Fruit fly (Drosophila melanogaster) whole organism, embryonic: Measurements from ENCODE around the gene CG8135.

Experiments
- Ada2b ChIP-seq: fragments of 200-800 bp; sonication (Bioruptor generic); IDR thresholded peaks from 2 replicates; pipeline ENCODE4 v1.3.6; 2022; ENCODE audit warnings: missing biosample characterization, missing genetic modification characterization
- Adf1 ChIP-seq: fragments of 200-800 bp; sonication (Bioruptor generic); IDR thresholded peaks from 2 replicates; pipeline ENCODE4 v1.3.6; 2022; ENCODE audit warnings: missing biosample characterization, missing genetic modification characterization
- BEAF-32 ChIP-seq: fragments of 200-800 bp; sonication (Bioruptor generic); optimal IDR thresholded peaks from 3 replicates; lab custom pipeline; 2017; ENCODE audit warnings: missing biosample characterization, missing genetic modification characterization, mild to moderate bottlenecking, moderate library complexity, missing genetic modification reagents
- Bgb ChIP-seq: fragments of 200-800 bp; sonication (Bioruptor generic); IDR thresholded peaks from 2 replicates; pipeline ENCODE4 v1.3.6; 2022; ENCODE audit warnings: missing biosample characterization, missing genetic modification characterization; ENCODE audit not compliant: partially characterized antibody
- CG10654 ChIP-seq: fragments of 200-800 bp; sonication (Bioruptor generic); optimal IDR thresholded peaks from 2 replicates; lab custom pipeline; 2016; ENCODE audit warnings: missing biosample characterization, missing genetic modification characterization
- CG11398 ChIP-seq: fragments of 200-800 bp; sonication (Bioruptor generic); optimal IDR thresholded peaks from 2 replicates; lab custom pipeline; 2016; ENCODE audit warnings: missing biosample characterization, missing genetic modification characterization
- CG11696 ChIP-seq: fragments of 200-800 bp; sonication (Bioruptor generic); IDR thresholded peaks from 2 replicates; pipeline ENCODE4 v1.3.6; 2022; ENCODE audit warnings: missing biosample characterization, missing genetic modification characterization
- CG14965 ChIP-seq: fragments of 200-800 bp; sonication (Bioruptor generic); optimal IDR thresholded peaks from 2 replicates; lab custom pipeline; 2016; ENCODE audit warnings: missing biosample characterization, missing genetic modification characterization, borderline replicate concordance
- CG1792 ChIP-seq: fragments of 200-800 bp; sonication (Bioruptor generic); optimal IDR thresholded peaks from 2 replicates; lab custom pipeline; 2016; ENCODE audit warnings: missing biosample characterization, missing genetic modification characterization
- CG18262 ChIP-seq: fragments of 200-800 bp; optimal IDR thresholded peaks from 3 replicates; lab custom pipeline; 2019; ENCODE audit warnings: missing biosample characterization, mild to moderate bottlenecking, missing genetic modification characterization, moderate library complexity
- CG2889 ChIP-seq: fragments of 200-800 bp; sonication (Bioruptor generic); IDR thresholded peaks from 3 replicates; pipeline ENCODE4 v1.3.6; 2022; ENCODE audit warnings: missing biosample characterization, missing genetic modification characterization
- CG3407 ChIP-seq: fragments of 200-800 bp; sonication (Bioruptor generic); optimal IDR thresholded peaks from 2 replicates; lab custom pipeline; 2018; ENCODE audit warnings: missing biosample characterization, mild to moderate bottlenecking, missing genetic modification characterization
- CG34376 ChIP-seq: fragments of 200-800 bp; sonication (Bioruptor generic); optimal IDR thresholded peaks from 2 replicates; lab custom pipeline; 2018; ENCODE audit warnings: missing biosample characterization, mild to moderate bottlenecking, missing genetic modification characterization
- CG4404 ChIP-seq: fragments of 200-800 bp; sonication (Bioruptor generic); IDR thresholded peaks from 2 replicates; pipeline ENCODE4 v1.3.6; 2022; ENCODE audit warnings: missing biosample characterization, missing genetic modification characterization
- CG4854 ChIP-seq: fragments of 200-800 bp; sonication (Bioruptor generic); optimal IDR thresholded peaks from 2 replicates; lab custom pipeline; 2016; ENCODE audit warnings: missing biosample characterization, missing genetic modification characterization, inconsistent platforms
- CG6654 ChIP-seq: fragments of 200-800 bp; sonication (Bioruptor generic); optimal IDR thresholded peaks from 2 replicates; lab custom pipeline; 2017; ENCODE audit warnings: missing biosample characterization, mild to moderate bottlenecking, missing genetic modification characterization
- CG6683 ChIP-seq: fragments of 200-800 bp; sonication (Bioruptor generic); optimal IDR thresholded peaks from 2 replicates; lab custom pipeline; 2017; ENCODE audit warnings: missing biosample characterization, mild to moderate bottlenecking, missing genetic modification characterization, missing genetic modification reagents
- CG6765 ChIP-seq: fragments of 200-800 bp; sonication (Bioruptor generic); optimal IDR thresholded peaks from 3 replicates; lab custom pipeline; 2017; ENCODE audit warnings: missing biosample characterization, mild to moderate bottlenecking, missing genetic modification characterization
- CG9797 ChIP-seq: fragments of 200-800 bp; sonication (Bioruptor generic); optimal IDR thresholded peaks from 3 replicates; lab custom pipeline; 2018; ENCODE audit warnings: missing biosample characterization, mild to moderate bottlenecking, missing genetic modification characterization
- CoRest ChIP-seq: fragments of 200-800 bp; sonication (Bioruptor generic); optimal IDR thresholded peaks from 3 replicates; lab custom pipeline; 2018; ENCODE audit warnings: missing biosample characterization, mild to moderate bottlenecking, missing genetic modification characterization, moderate library complexity
- Elba2 ChIP-seq: fragments of 200-800 bp; sonication (Bioruptor generic); optimal IDR thresholded peaks from 3 replicates; lab custom pipeline; 2016; ENCODE audit warnings: missing biosample characterization, missing genetic modification characterization
- Hey ChIP-seq: fragments of 200-800 bp; sonication (Bioruptor generic); optimal IDR thresholded peaks from 3 replicates; lab custom pipeline; 2018; ENCODE audit warnings: missing biosample characterization, mild to moderate bottlenecking, missing genetic modification characterization
- HmgD ChIP-seq: fragments of 200-800 bp; sonication (Bioruptor generic); optimal IDR thresholded peaks from 3 replicates; lab custom pipeline; 2016; ENCODE audit warnings: missing biosample characterization, missing genetic modification characterization
- Mrtf ChIP-seq: fragments of 200-800 bp; sonication (Bioruptor generic); IDR thresholded peaks from 3 replicates; pipeline ENCODE4 v1.3.6; 2022; ENCODE audit warnings: missing biosample characterization, missing genetic modification characterization
- Oli ChIP-seq: fragments of 200-800 bp; sonication (Bioruptor generic); optimal IDR thresholded peaks from 2 replicates; lab custom pipeline; 2018; ENCODE audit warnings: missing biosample characterization, mild to moderate bottlenecking, missing genetic modification characterization, moderate library complexity
- Rfx ChIP-seq: fragments of 200-800 bp; sonication (Bioruptor generic); IDR thresholded peaks from 2 replicates; pipeline ENCODE4 v1.3.6; 2022; ENCODE audit warnings: missing biosample characterization, missing genetic modification characterization
- Stat92E ChIP-seq, 3 experiments: fragments of >200 bp in 2 of 3; fragments of 200-800 bp in 1 of 3; sonication (Bioruptor generic) in 1 of 3; optimal IDR thresholded peaks; 2 replicates each; lab custom pipeline; 2017 to 2019; ENCODE audit warnings: missing biosample characterization in 3 of 3, missing genetic modification characterization in 3 of 3, mild to moderate bottlenecking in 1 of 3, moderate library complexity in 1 of 3
- Trl ChIP-seq, 3 experiments: fragments of >200 bp in 2 of 3; fragments of 200-800 bp in 1 of 3; sonication (Bioruptor generic) in 1 of 3; optimal IDR thresholded peaks; 2 replicates in 1 of 3; 3 replicates in 2 of 3; lab custom pipeline; 2016 to 2017; ENCODE audit warnings: missing biosample characterization in 1 of 3, missing genetic modification characterization in 1 of 3
- Vsx1 ChIP-seq: fragments of 200-800 bp; sonication (Bioruptor generic); optimal IDR thresholded peaks from 2 replicates; lab custom pipeline; 2017; ENCODE audit warnings: missing biosample characterization, mild to moderate bottlenecking, missing genetic modification characterization, missing genetic modification reagents
- al ChIP-seq: fragments of 200-800 bp; sonication (Bioruptor generic); IDR thresholded peaks from 2 replicates; pipeline ENCODE4 v1.3.6; 2022; ENCODE audit warnings: missing biosample characterization, missing genetic modification characterization
- ara ChIP-seq: fragments of 200-800 bp; sonication (Bioruptor generic); IDR thresholded peaks from 2 replicates; pipeline ENCODE4 v1.3.6; 2022; ENCODE audit warnings: missing biosample characterization, missing genetic modification characterization
- bab2 ChIP-seq: fragments of 200-800 bp; sonication (Bioruptor generic); optimal IDR thresholded peaks from 2 replicates; lab custom pipeline; 2016; ENCODE audit warnings: missing biosample characterization, missing genetic modification characterization
- cato ChIP-seq: fragments of 200-800 bp; sonication (Bioruptor generic); optimal IDR thresholded peaks from 2 replicates; lab custom pipeline; 2016; ENCODE audit warnings: missing biosample characterization, missing genetic modification characterization, borderline replicate concordance
- crol ChIP-seq: fragments of 200-800 bp; sonication (Bioruptor generic); IDR thresholded peaks from 2 replicates; pipeline ENCODE4 v1.3.6; 2022; ENCODE audit warnings: missing biosample characterization, missing genetic modification characterization
- dan ChIP-seq: fragments of 200-800 bp; sonication (Bioruptor generic); IDR thresholded peaks from 2 replicates; pipeline ENCODE4 v1.3.6; 2022; ENCODE audit warnings: missing biosample characterization, missing genetic modification characterization
- emc ChIP-seq: fragments of 200-800 bp; sonication (Bioruptor generic); optimal IDR thresholded peaks from 2 replicates; lab custom pipeline; 2016; ENCODE audit warnings: missing biosample characterization, missing genetic modification characterization
- exex ChIP-seq: fragments of 200-800 bp; sonication (Bioruptor generic); optimal IDR thresholded peaks from 4 replicates; lab custom pipeline; 2018; ENCODE audit warnings: missing biosample characterization, mild to moderate bottlenecking, missing genetic modification characterization, moderate library complexity
- gcm2 ChIP-seq: fragments of 200-800 bp; sonication (Bioruptor generic); optimal IDR thresholded peaks from 2 replicates; lab custom pipeline; 2016; ENCODE audit warnings: missing biosample characterization, missing genetic modification characterization
- gem ChIP-seq: fragments of 200-800 bp; sonication (Bioruptor generic); optimal IDR thresholded peaks from 2 replicates; lab custom pipeline; 2019; ENCODE audit warnings: missing biosample characterization, mild to moderate bottlenecking, missing genetic modification characterization, moderate library complexity
- gt ChIP-seq: fragments of 200-800 bp; sonication (Bioruptor generic); IDR thresholded peaks from 2 replicates; pipeline ENCODE4 v1.3.6; 2022; ENCODE audit warnings: missing biosample characterization, missing genetic modification characterization
- otp ChIP-seq: fragments of 200-800 bp; sonication (Bioruptor generic); IDR thresholded peaks from 3 replicates; pipeline ENCODE4, ENCODE4 v1.3.6; 2022; ENCODE audit warnings: missing biosample characterization, missing genetic modification characterization
- prd ChIP-seq, 3 experiments: fragments of >200 bp in 2 of 3; fragments of 200-800 bp in 1 of 3; sonication (Bioruptor generic) in 1 of 3; optimal IDR thresholded peaks in 2 of 3; IDR thresholded peaks in 1 of 3; 2 replicates in 2 of 3; 3 replicates in 1 of 3; pipeline versions ENCODE4 v1.3.6 to Lab custom; 2017 to 2022; ENCODE audit warnings: missing biosample characterization in 1 of 3, missing genetic modification characterization in 1 of 3
- sim ChIP-seq: fragments of 200-800 bp; sonication (Bioruptor generic); IDR thresholded peaks from 2 replicates; pipeline ENCODE4 v1.3.6; 2022; ENCODE audit warnings: missing biosample characterization, missing genetic modification characterization
- sr ChIP-seq: fragments of 200-800 bp; sonication (Bioruptor generic); IDR thresholded peaks from 3 replicates; pipeline ENCODE4 v1.3.6; 2022; ENCODE audit warnings: missing biosample characterization, missing genetic modification characterization
- usp ChIP-seq: fragments of >200 bp; optimal IDR thresholded peaks from 2 replicates; lab custom pipeline; 2017; ENCODE audit warnings: missing biosample characterization, missing genetic modification characterization

CG8135 gene

dm6 chr3R:9401127-9401603 lies 3.0 kb upstream of the CG8135 start, which contains the start of the genes RpL34b and CG8132 (continued):
- peak; percentile 94 for TF ChIP-seq CG6765
- TF ChIP-seq Rfx (GFP tag; lab: Robert Waterston, UW) = peak; percentile 99
- peak; percentile 91 for TF ChIP-seq Vsx1 (GFP tag; lab: Kevin White, UChicago)
- TF ChIP-seq Mrtf (GFP tag; lab: Robert Waterston, UW) = peak; percentile 94
- TF ChIP-seq Stat92E (GFP tag; optimal IDR thresholded peaks at IDR 0.05; lab: Kevin White, UChicago) = peak in 1 of 3 experiments; percentile 73
- peak; percentile 93 for TF ChIP-seq al (GFP tag; lab: Robert Waterston, UW)
- peak; percentile 89 for TF ChIP-seq Oli (tag; lab: Kevin White, UChicago)
- TF ChIP-seq CG11398 (GFP tag; lab: Kevin White, UChicago) = peak; percentile 91
- TF ChIP-seq Elba2 = peak; percentile 88
- TF ChIP-seq Hey (tag; lab: Kevin White, UChicago) = peak; percentile 95
- peak in 1 of 2 experiments; percentile 40 for TF ChIP-seq Trl (optimal IDR thresholded peaks at IDR 0.05; lab: Kevin White, UChicago)
- TF ChIP-seq Trl (GFP tag; optimal IDR thresholded peaks at IDR 0.05; lab: Kevin White, UChicago) = peak; percentile 98
- peak; percentile 98 for TF ChIP-seq gem (tag; lab: Kevin White, UChicago)
- peak; percentile 99 for TF ChIP-seq CG34376 (GFP tag; lab: Kevin White, UChicago)
- TF ChIP-seq CG6654 = peak; percentile 71
- TF ChIP-seq bab2 = peak; percentile 93
- TF ChIP-seq cato (GFP tag; lab: Kevin White, UChicago) = peak; percentile 82
- peak; percentile 90 for TF ChIP-seq CG3407 (GFP tag; lab: Kevin White, UChicago)
- TF ChIP-seq otp (GFP tag; lab: Robert Waterston, UW) = peak; percentile 94
- peak; percentile 85 for TF ChIP-seq sim (GFP tag; lab: Robert Waterston, UW)
- TF ChIP-seq usp = no peak
- TF ChIP-seq CG14965 = peak; percentile 60
- peak; percentile 88 for TF ChIP-seq Ada2b (GFP tag; lab: Robert Waterston, UW)
- peak; percentile 93 for TF ChIP-seq gt
- peak; percentile 76 for TF ChIP-seq dan
- TF ChIP-seq CG2889 = peak; percentile 90
- peak; percentile 91 for TF ChIP-seq exex
- TF ChIP-seq BEAF-32 = peak; percentile 70
- TF ChIP-seq CG18262 (tag; lab: Kevin White, UChicago) = peak; percentile 94
- TF ChIP-seq crol (GFP tag; lab: Robert Waterston, UW) = no peak; the same call in 1 of the 2 replicates
- peak; percentile 96 for TF ChIP-seq CoRest (tag; lab: Kevin White, UChicago)
- TF ChIP-seq prd (optimal IDR thresholded peaks at IDR 0.05; lab: Kevin White, UChicago) = no peak
- TF ChIP-seq prd (GFP tag; IDR thresholded peaks at IDR 0.05; lab: Robert Waterston, UW) = peak; percentile 97
- TF ChIP-seq CG4404 (GFP tag; lab: Robert Waterston, UW) = peak; percentile 95
- peak; percentile 95 for TF ChIP-seq CG4854
- peak; percentile 92 for TF ChIP-seq ara (GFP tag; lab: Robert Waterston, UW)
- peak; percentile 61 for TF ChIP-seq Bgb (GFP tag; lab: Robert Waterston, UW)
- TF ChIP-seq sr (GFP tag; lab: Robert Waterston, UW) = peak; percentile 92
- TF ChIP-seq HmgD (GFP tag; lab: Kevin White, UChicago) = peak; percentile 93
- TF ChIP-seq Adf1 (GFP tag; lab: Robert Waterston, UW) = peak; percentile 79

dm6 chr3R:9408069-9408468 lies 3.9 kb downstream of the CG8135 start, which contains the start of gene CG44261:
CG44261 (minus strand) TSS chr3R:9408169.
- TF ChIP-seq CG6683 (GFP tag; lab: Kevin White, UChicago) = no peak
- no peak for TF ChIP-seq CG11696
- no peak for TF ChIP-seq CG9797 (GFP tag; lab: Kevin White, UChicago)
- no peak for TF ChIP-seq CG1792
- TF ChIP-seq gcm2 (GFP tag; lab: Kevin White, UChicago) = no peak
- TF ChIP-seq CG10654 (GFP tag; lab: Kevin White, UChicago) = no peak
- TF ChIP-seq emc = no peak
